Worm (Caenorhabditis elegans) whole organism, late embryonic: ENCODE data around the gene erh-2.

Source experiments
- F13H6.1 ChIP-seq: sonication (generic microtip); optimal IDR thresholded peaks from 2 replicates; lab custom pipeline; 2016; ENCODE audit warnings: missing genetic modification characterization, missing compliant biosample characterization
- Y22D7AL.16 ChIP-seq: sonication (generic microtip); optimal IDR thresholded peaks from 2 replicates; lab custom pipeline; 2016; ENCODE audit warnings: missing genetic modification characterization, missing compliant biosample characterization
- ama-1 ChIP-seq: fragments of 150-350 bp; optimal IDR thresholded peaks from 2 replicates; lab custom pipeline; 2014
- ceh-6 ChIP-seq: fragments of 200-800 bp; sonication (Bioruptor generic); optimal IDR thresholded peaks from 2 replicates; lab custom pipeline; 2018; ENCODE audit warnings: mild to moderate bottlenecking, missing genetic modification characterization, missing compliant biosample characterization
- nfya-1 ChIP-seq: sonication (generic microtip); optimal IDR thresholded peaks from 2 replicates; lab custom pipeline; 2017; ENCODE audit warnings: missing genetic modification characterization, mild to moderate bottlenecking, missing compliant biosample characterization, antibody characterized with exemption, moderate library complexity
- nhr-11 ChIP-seq: fragments of 150-350 bp; optimal IDR thresholded peaks from 2 replicates; lab custom pipeline; 2014; ENCODE audit warnings: missing biosample characterization, missing genetic modification characterization
- odd-2 ChIP-seq: sonication (generic microtip); optimal IDR thresholded peaks from 2 replicates; lab custom pipeline; 2017; ENCODE audit warnings: antibody characterized with exemption, mild to moderate bottlenecking, missing genetic modification characterization, missing compliant biosample characterization
- pqm-1 ChIP-seq: sonication (generic microtip); optimal IDR thresholded peaks from 2 replicates; lab custom pipeline; 2016; ENCODE audit warnings: missing genetic modification characterization, missing compliant biosample characterization
- pros-1 ChIP-seq: fragments of 150-350 bp; optimal IDR thresholded peaks from 2 replicates; lab custom pipeline; 2014; ENCODE audit warnings: missing biosample characterization, missing genetic modification reagents, missing genetic modification characterization
- tbx-2 ChIP-seq: sonication (generic microtip); optimal IDR thresholded peaks from 2 replicates; lab custom pipeline; 2016; ENCODE audit warnings: missing genetic modification characterization, missing compliant biosample characterization
- tbx-7 ChIP-seq: sonication (generic microtip); optimal IDR thresholded peaks from 2 replicates; lab custom pipeline; 2016; ENCODE audit warnings: missing genotype, missing genetic modification characterization, missing compliant biosample characterization
- unc-55 ChIP-seq: sonication (generic microtip); optimal IDR thresholded peaks from 2 replicates; lab custom pipeline; 2017; ENCODE audit warnings: missing biosample characterization, missing genetic modification reagents, missing genetic modification characterization
- zip-5 ChIP-seq: sonication (generic microtip); optimal IDR thresholded peaks from 2 replicates; lab custom pipeline; 2016; ENCODE audit warnings: missing genetic modification characterization, missing compliant biosample characterization

ce11 chrIII:4560393-4560890 lies 32.6 kb upstream of the erh-2 start:
- TF ChIP-seq ama-1 (lab: Kevin White, UChicago): peak; percentile 52
- peak; percentile 67 for TF ChIP-seq unc-55 (GFP tag; lab: Kevin White, UChicago)
- no peak for TF ChIP-seq tbx-7 (tag; lab: Kevin White, UChicago)
- TF ChIP-seq nhr-11 (tag; lab: Kevin White, UChicago): no peak
- no peak for TF ChIP-seq ceh-6
- TF ChIP-seq pros-1 (tag; lab: Kevin White, UChicago): no peak
- TF ChIP-seq Y22D7AL.16 (tag; lab: Kevin White, UChicago): no peak
- peak; percentile 48 for TF ChIP-seq tbx-2 (tag; lab: Kevin White, UChicago)
- TF ChIP-seq F13H6.1 (tag; lab: Kevin White, UChicago): peak; percentile 41
- TF ChIP-seq odd-2 (tag; lab: Kevin White, UChicago): no peak
- peak; percentile 81 for TF ChIP-seq nfya-1 (tag; lab: Kevin White, UChicago)
- TF ChIP-seq pqm-1 (tag; lab: Kevin White, UChicago): no peak
- TF ChIP-seq zip-5 (tag; lab: Kevin White, UChicago): no peak
